Fruit fly (Drosophila melanogaster) ovary, adult (tissue): Measurements from ENCODE around the gene ppk11.

Source experiments
- CG17801 ChIP-seq: fragments of 200-800 bp; optimal IDR thresholded peaks from 2 replicates; lab custom pipeline; 2019; ENCODE audit warnings: missing biosample characterization, mild to moderate bottlenecking, missing genetic modification characterization, moderate library complexity; ENCODE audit not compliant: partially characterized antibody

The ppk11 gene

DNA sequence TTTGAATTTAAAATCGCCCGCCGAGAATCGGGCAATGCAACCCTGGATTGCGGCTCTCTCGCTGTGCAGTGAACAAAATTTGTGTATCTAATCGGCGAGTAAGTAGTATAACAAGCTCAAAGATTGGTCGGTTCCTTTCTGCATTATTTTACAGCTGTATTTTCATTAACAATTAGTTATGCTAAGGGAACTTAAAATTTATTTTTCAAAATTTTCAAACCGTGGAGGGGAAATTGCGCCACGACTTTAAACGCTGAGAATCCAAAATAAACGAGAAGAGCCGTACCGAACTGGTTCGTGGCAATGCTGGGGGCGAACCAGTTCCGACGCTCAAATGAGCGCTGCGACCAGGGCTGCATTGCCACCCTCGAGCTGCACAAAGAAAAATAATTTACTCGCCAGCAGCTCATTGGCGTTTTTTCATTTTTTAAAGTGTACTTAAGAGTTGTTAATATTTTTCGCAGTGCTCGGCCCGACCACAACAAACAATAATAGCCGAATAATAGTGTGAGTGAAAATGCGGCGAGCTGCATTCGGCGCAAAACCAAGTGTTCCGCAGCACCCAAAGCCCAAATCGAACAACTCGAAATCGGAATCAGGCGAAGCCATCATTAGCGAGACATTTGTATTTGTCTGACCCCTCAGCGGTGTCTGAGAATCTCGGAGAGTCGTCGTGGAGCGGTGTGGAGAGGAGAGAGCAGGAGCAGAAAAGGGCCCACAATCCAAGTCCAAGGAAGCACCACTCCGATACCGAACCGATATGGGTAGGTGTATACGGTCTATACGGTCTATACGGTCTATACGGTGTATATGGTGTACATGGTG, 16.6 kb downstream of the ppk11 start, which contains the start of gene zf30C:
Gene zf30C (plus strand): TSS at position 353 of the 825 bp plus-strand sequence.
- peak; percentile 61 for TF ChIP-seq CG17801 (GFP tag; lab: Kevin White, UChicago)

DNA sequence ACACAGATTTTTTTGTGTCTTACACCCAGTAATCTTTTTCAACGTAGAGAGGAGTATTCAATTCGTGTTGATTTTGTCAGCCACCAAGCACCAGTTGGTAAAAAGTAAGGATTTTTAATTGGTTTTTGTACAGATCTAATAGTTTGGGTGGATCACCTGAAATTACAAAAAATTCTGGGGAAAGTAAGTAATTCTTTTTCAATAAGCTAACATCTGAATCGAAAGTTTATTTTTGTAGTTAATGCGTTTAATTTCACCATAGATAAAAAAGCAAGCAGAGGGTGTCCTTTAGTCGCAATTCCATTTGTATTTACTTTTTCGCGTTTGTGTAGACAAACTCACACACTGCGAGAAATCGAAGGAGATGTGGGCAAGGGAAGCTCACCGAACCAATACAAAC, 20.0 kb downstream of the ppk11 start:
- TF ChIP-seq CG17801 (GFP tag; lab: Kevin White, UChicago): no peak

DNA sequence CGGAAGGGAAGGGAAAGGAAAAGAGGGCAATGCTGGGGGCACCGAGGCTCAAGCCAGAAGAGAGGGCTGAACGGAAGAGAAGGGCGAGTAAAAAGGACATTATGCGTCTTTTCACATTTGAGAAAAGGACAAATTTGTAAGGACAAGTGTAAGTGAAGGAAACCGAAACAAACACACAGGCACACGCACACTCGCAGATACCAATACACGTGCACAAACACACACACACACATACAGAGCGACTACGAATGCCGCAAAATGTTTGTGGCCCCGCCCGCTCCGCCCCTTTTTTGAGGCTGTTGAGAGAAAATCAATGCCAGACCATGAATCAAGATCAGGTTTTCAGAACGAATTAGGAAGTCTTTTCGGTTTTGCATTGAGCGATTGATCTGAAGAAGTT, 21.5 kb downstream of the ppk11 start:
- no peak for TF ChIP-seq CG17801 (GFP tag; lab: Kevin White, UChicago)

DNA sequence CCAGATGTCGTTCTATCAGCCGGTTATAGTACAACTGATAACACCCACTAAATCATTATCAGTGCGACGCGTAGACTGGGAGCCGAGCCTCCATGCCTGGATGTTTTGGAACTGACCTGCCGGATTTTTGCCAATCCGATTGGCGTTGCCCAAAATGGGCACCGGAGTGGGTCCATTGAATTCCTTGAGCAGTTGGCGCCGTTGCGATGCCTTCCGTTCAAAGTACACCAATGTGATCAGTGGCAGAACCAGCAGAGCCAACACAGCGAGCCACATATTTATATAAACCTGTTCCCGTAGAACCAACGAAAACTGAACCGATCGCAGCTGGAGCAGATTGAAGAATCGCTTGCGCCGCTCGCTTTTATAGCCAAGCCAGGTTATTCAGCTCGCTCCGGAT, 25.1 kb downstream of the ppk11 start, which contains the start of gene Cyp4e3:
Gene Cyp4e3 (minus strand): TSS at position 327 of the 400 bp plus-strand sequence.
- no peak for TF ChIP-seq CG17801 (GFP tag; lab: Kevin White, UChicago)

DNA sequence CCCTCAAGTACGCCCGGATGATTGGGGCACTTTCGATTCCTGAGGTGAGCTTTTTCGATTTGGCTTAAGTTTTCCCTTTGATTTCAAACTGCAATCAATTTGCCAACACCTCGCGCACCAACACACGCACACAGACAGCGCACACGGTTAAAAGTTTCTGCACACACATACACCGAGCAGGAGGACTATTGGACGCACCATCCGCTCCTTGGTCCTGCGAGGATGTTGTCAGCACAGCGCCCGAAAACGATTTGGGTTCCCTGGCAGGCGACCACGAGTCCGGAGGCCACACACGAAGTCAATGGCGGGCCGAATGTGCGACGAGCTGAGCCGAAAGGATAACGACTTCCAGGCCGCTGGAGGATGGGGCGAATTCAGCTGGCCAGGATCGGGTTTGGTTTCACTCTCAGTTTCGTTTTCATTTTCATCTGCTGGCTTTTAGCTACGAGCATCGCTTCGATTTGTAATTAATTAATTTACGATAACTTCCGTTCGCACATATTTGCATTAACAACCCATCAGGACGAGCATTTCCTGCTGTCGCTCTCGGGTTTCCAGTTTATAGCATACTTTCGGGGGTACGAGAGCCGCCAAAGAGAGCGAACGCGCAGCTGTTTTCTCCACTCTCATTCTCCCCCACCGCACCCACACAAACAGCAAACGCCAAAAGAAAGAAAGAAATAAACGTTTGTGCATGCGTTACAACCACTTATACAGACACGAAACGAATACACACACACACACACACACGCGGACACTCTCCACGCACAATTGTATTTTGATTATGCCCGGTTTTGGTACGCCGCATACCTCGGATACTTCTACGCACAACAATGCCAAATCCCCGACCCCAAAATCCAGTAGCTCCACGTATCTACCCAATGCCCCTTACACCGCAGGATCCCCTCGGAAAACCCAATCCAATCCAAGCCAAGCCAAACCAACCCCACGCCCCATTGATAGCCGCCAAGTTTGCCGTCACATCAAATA, 28.3 kb downstream of the ppk11 start, which contains the start of gene Nckx30C:
Gene Nckx30C (minus strand): TSS at position 260 of the 990 bp plus-strand sequence.
- no peak for TF ChIP-seq CG17801 (GFP tag; lab: Kevin White, UChicago)

DNA sequence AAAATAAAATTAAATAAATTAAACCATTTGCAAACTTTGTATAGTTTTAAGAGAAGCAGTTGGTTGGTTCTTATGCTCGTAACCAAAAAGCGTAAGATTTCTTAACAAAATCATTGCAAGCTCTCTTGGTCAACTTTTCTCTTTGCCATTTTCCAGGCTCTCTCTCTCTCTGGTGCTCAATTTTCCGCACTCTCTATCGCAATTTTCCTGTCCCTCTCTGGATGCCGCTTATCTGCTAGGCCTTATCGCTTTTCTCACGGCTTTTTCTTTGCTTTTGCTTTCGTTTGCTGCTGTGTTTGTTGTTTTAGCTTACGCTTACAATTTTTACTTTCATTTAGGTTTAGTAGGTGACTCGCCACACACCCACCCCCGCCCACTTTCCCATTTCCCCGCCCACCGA, 30.2 kb downstream of the ppk11 start:
- TF ChIP-seq CG17801 (GFP tag; lab: Kevin White, UChicago): no peak

DNA sequence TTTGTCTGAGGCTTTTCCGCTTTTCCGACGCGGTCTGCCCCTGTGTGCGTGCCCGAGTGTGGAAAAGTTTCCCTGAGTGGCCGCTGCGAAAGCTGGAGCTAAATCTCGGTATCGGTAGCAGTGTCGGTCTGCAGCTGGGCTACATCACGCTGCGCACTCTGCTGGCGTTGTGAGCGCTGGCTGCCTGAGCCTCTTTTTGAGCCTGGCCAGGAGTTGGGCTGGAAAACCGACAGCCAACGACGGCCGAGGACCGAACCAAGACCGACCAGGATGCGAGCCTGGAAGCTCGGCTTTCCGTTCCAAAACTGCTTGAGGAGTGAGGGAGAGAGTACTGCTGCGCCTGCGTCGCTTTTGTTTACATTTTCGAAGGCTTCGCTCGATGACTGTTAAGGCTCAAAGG, 31.0 kb downstream of the ppk11 start:
- TF ChIP-seq CG17801 (GFP tag; lab: Kevin White, UChicago): no peak

DNA sequence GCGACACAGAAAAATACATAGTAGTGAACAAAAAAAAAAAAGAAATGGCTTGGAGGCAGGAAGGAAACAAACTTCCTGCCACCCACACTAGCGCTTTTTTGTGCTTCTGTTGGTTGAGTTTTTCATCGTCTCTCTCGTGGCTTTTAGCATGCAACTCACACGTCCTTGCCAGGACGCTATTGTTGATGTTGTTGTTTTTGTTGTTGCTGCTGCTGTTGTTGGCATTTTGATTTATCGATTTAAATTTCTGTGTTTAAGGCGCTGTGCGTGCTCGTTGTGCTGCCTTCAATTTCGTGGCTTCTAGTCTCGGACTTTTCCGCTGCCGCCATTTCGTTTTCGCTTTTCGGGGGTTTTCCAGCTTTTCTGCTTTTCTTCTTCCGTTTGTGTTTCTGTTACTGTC, 35.1 kb downstream of the ppk11 start:
- TF ChIP-seq CG17801 (GFP tag; lab: Kevin White, UChicago): no peak

DNA sequence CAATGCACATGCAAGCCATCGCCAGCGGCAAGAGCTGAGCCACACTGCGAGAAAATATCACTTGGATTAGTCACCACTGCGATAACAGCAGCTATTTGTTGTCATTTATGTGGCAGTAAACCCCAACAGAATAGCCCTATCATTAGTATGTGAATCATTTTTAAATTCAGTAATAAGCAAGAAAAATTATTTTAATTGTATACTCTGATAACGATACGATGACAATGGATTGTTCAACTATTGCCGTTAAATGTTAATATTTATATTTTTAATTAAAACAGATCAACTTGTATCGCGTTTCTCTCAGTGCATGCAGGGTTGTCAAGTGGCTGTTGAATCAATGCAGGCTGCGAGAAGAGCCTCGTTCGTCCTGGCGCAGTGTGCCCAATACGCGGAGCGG, 37.0 kb downstream of the ppk11 start:
- no peak for TF ChIP-seq CG17801 (GFP tag; lab: Kevin White, UChicago)

DNA sequence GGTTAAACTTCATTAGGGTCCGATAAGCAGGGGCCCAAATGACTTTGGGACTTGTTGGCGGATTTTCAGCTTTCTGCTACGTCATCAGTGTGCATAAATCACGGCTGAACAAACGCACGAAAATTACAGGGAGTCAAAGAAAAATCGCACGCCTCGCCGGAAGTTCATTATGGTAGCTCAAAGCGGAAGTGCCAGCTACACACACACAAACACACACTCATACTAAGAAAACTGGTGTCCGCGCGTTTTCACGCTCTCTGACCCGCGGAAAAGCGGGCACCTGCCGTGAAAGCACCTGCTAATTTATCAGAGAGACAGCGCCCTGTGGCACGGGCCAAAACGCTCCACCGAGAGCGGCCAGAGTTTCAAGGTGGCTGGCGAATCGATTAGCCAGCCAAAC, 37.5 kb downstream of the ppk11 start:
- no peak for TF ChIP-seq CG17801 (GFP tag; lab: Kevin White, UChicago)

DNA sequence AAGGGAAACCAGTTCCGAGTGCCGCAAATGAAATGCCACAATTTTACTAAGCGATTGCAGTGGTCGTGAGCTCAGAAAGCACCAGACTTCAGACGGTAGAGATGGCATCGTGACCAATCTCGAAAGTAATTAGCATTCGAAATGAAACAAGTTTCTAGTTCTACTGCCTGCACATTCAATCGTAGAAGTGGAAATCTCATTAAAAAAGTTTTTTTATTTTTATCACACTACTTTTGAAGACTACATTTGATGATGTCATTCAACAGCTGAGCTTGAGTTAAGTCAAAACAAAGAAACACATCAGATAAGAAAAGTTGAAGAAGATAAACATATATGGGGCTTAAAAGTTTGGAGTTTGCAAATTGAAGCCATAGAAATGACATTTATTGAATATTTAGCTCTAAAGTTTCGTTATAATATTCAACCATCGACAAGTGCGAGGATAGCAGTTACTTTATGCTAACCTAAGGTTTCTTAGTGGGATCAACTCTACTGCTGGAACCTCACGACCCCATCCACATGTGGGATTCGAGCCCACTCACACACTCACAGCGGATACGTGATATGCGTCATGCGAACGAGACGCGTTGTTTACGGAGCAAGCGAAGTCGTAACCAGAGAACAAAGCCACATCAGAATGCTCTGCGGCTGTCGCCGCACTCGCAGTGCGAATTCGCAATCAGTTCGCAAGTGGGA, 38.7 kb downstream of the ppk11 start, which contains the start of gene CG13117:
Gene CG13117 (plus strand): TSS at position 646 of the 696 bp plus-strand sequence.
- TF ChIP-seq CG17801 (GFP tag; lab: Kevin White, UChicago): no peak

DNA sequence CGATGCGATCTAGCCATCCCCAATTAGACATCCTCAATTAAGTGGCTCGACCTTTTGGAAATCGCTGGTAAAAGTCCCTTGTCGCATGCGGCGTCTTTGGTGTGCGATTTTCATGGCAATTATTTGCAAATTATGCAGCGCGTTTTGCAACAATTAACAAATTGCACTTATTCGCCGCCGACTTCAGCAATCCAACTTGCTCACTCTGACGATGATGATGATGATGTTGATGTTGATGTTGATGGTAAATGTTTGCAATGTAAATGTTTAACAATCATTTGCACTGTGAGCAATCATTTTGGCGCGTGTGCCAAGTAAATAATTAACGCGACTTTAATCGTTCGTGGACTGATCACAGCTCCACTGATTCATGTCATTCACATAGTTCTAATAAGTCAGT, 40.7 kb downstream of the ppk11 start:
- TF ChIP-seq CG17801 (GFP tag; lab: Kevin White, UChicago): no peak

DNA sequence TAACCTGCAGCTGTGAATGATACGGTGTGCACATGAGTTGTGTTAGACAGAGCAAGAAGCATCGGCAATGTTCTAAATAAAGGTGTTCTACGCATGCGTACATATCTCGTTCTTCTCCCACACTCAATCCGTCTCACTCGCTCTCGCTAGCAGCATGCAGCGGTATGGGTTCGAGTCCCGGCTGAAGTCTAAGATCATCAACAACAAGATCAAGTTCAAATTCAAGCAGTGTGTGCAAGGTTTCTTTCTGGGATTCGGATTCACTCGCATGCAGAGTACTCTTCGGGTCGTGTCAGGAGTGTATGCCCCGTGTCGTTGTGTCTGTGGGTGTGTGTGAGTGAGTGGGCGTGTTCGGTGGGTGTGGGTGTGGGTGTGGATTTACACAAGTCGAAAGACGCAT, 43.6 kb downstream of the ppk11 start:
- no peak for TF ChIP-seq CG17801 (GFP tag; lab: Kevin White, UChicago)

DNA sequence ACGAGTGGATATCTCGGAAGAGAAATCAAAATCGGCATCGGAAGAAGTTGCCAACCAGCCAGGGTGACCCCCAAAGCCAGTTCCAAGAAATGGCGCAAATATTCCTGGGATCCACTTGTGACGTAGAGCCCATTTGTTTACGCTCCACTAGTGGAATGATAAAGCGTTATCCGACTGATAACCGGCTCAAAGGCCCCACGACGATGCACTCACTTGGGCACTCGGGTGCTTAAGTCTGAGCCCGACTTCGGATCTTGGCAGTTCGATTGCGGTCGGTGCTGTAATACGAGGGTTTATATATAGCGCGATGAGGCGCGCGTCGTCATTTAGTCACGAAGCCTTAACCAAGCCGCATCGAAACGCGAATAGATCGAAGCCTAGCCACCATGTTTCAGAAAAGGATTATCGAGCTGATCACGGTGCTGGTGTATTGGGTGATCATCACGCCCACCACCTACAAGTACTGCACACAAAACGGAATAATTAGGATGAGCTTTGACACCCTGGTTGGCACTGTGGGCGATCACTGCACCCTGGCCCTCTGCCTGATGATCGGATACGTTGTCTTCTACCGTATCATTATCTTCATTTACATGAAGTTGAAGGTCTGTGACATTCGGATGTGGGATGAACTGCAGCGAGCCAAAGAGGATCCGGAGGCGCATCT, 45.1 kb downstream of the ppk11 start, which contains the start of gene CG13116:
Gene CG13116 (plus strand): TSS at position 323 of the 667 bp plus-strand sequence.
- TF ChIP-seq CG17801 (GFP tag; lab: Kevin White, UChicago): no peak
